Worm (Caenorhabditis elegans) whole organism, mixed stage, embryonic: Measurements from ENCODE around the gene C07D10.6.
A peak's percentile ranks its signal among the peaks of the same experiment; 100 is the strongest.

ENCODE experiments used
- bed-3 ChIP-seq: fragments of 200-800 bp; sonication (Bioruptor generic); optimal IDR thresholded peaks from 3 replicates; lab custom pipeline; 2018; ENCODE audit warnings: mild to moderate bottlenecking, missing genetic modification characterization, moderate library complexity, missing compliant biosample characterization
- blmp-1 ChIP-seq: fragments of 150-350 bp; optimal IDR thresholded peaks from 2 replicates; lab custom pipeline; 2014; ENCODE audit warnings: missing biosample characterization, missing genetic modification characterization
- ceh-39 ChIP-seq: fragments of 150-350 bp; optimal IDR thresholded peaks from 2 replicates; lab custom pipeline; 2014; ENCODE audit warnings: missing biosample characterization, missing genetic modification characterization
- ceh-43 ChIP-seq: fragments of 200-800 bp; sonication (Bioruptor generic); optimal IDR thresholded peaks from 2 replicates; lab custom pipeline; 2018; ENCODE audit warnings: mild to moderate bottlenecking, missing genetic modification characterization, moderate library complexity, missing compliant biosample characterization
- ceh-83 ChIP-seq: fragments of 200-800 bp; sonication (Bioruptor generic); optimal IDR thresholded peaks from 2 replicates; lab custom pipeline; 2018; ENCODE audit warnings: mild to moderate bottlenecking, missing genetic modification characterization, missing compliant biosample characterization
- ces-1 ChIP-seq: fragments of 150-350 bp; optimal IDR thresholded peaks from 2 replicates; lab custom pipeline; 2014; ENCODE audit warnings: missing biosample characterization, missing genetic modification reagents, missing genetic modification characterization
- cnd-1 ChIP-seq: fragments of 200-800 bp; sonication (Bioruptor generic); optimal IDR thresholded peaks from 2 replicates; lab custom pipeline; 2018; ENCODE audit warnings: mild to moderate bottlenecking, missing genetic modification characterization, missing compliant biosample characterization
- drap-1 ChIP-seq: fragments of 200-800 bp; sonication (Bioruptor generic); optimal IDR thresholded peaks from 3 replicates; lab custom pipeline; 2018; ENCODE audit warnings: mild to moderate bottlenecking, missing genetic modification characterization, missing compliant biosample characterization
- flh-1 ChIP-seq: fragments of 200-800 bp; sonication (Bioruptor generic); optimal IDR thresholded peaks from 2 replicates; lab custom pipeline; 2018; ENCODE audit warnings: mild to moderate bottlenecking, missing genetic modification characterization, moderate library complexity, missing compliant biosample characterization
- hlh-1 ChIP-seq: fragments of 150-350 bp; optimal IDR thresholded peaks from 2 replicates; lab custom pipeline; 2014; ENCODE audit warnings: missing biosample characterization, missing genetic modification reagents, missing genetic modification characterization
- lin-13 ChIP-seq: fragments of 150-350 bp; optimal IDR thresholded peaks from 2 replicates; lab custom pipeline; 2014; ENCODE audit warnings: missing biosample characterization, missing genetic modification characterization
- lin-32 ChIP-seq: fragments of 200-800 bp; sonication (Bioruptor generic); optimal IDR thresholded peaks from 2 replicates; lab custom pipeline; 2018; ENCODE audit warnings: mild to moderate bottlenecking, missing genetic modification characterization, missing compliant biosample characterization
- lsy-2 ChIP-seq: fragments of 150-350 bp; optimal IDR thresholded peaks from 2 replicates; lab custom pipeline; 2014; ENCODE audit warnings: missing biosample characterization, missing genetic modification characterization
- mab-5 ChIP-seq: fragments of 150-350 bp; optimal IDR thresholded peaks from 2 replicates; lab custom pipeline; 2014; ENCODE audit warnings: missing biosample characterization, missing genetic modification characterization
- mep-1 ChIP-seq: fragments of 150-350 bp; optimal IDR thresholded peaks from 2 replicates; lab custom pipeline; 2017; ENCODE audit warnings: missing biosample characterization, missing genetic modification reagents, missing genetic modification characterization, inconsistent platforms
- mls-2 ChIP-seq: sonication (generic microtip); optimal IDR thresholded peaks from 2 replicates; lab custom pipeline; 2016; ENCODE audit warnings: mild to moderate bottlenecking, missing genetic modification characterization, moderate library complexity, missing compliant biosample characterization
- nhr-12 ChIP-seq: fragments of 150-350 bp; optimal IDR thresholded peaks from 2 replicates; lab custom pipeline; 2014; ENCODE audit warnings: missing biosample characterization, missing genetic modification characterization
- nhr-2 ChIP-seq: fragments of 150-350 bp; optimal IDR thresholded peaks from 2 replicates; lab custom pipeline; 2014; ENCODE audit warnings: missing biosample characterization, missing genetic modification characterization
- nhr-237 ChIP-seq: fragments of 150-350 bp; optimal IDR thresholded peaks from 2 replicates; lab custom pipeline; 2014; ENCODE audit warnings: missing biosample characterization, missing genetic modification characterization
- nhr-28 ChIP-seq: fragments of 150-350 bp; optimal IDR thresholded peaks from 2 replicates; lab custom pipeline; 2014; ENCODE audit warnings: missing biosample characterization, missing genetic modification characterization
- nhr-76 ChIP-seq: sonication (generic microtip); optimal IDR thresholded peaks from 2 replicates; lab custom pipeline; 2017; ENCODE audit warnings: missing biosample characterization, missing genetic modification characterization
- pha-4 ChIP-seq: fragments of 150-350 bp; optimal IDR thresholded peaks from 2 replicates; lab custom pipeline; 2018; ENCODE audit warnings: missing biosample characterization, missing genetic modification reagents, missing genetic modification characterization
- sem-2 ChIP-seq: fragments of 200-800 bp; sonication (Bioruptor generic); optimal IDR thresholded peaks from 2 replicates; lab custom pipeline; 2018; ENCODE audit warnings: mild to moderate bottlenecking, missing genetic modification characterization, missing compliant biosample characterization
- snpc-4 ChIP-seq: fragments of 150-350 bp; optimal IDR thresholded peaks from 2 replicates; lab custom pipeline; 2014; ENCODE audit warnings: missing biosample characterization, missing genetic modification characterization
- sptf-1 ChIP-seq: sonication (generic microtip); optimal IDR thresholded peaks from 2 replicates; lab custom pipeline; 2017; ENCODE audit warnings: mild to moderate bottlenecking, missing genetic modification characterization, moderate library complexity, missing compliant biosample characterization
- tbx-8 ChIP-seq: fragments of 200-800 bp; sonication (Bioruptor generic); optimal IDR thresholded peaks from 2 replicates; lab custom pipeline; 2018; ENCODE audit warnings: mild to moderate bottlenecking, missing genetic modification characterization, moderate library complexity, missing compliant biosample characterization
- unc-39 ChIP-seq: fragments of 150-350 bp; optimal IDR thresholded peaks from 2 replicates; lab custom pipeline; 2014; ENCODE audit warnings: missing biosample characterization, missing genetic modification characterization
- zip-8 ChIP-seq: fragments of 150-350 bp; optimal IDR thresholded peaks from 2 replicates; lab custom pipeline; 2014; ENCODE audit warnings: missing biosample characterization, missing genetic modification characterization
- ztf-11 ChIP-seq: fragments of 150-350 bp; optimal IDR thresholded peaks from 2 replicates; lab custom pipeline; 2014; ENCODE audit warnings: missing biosample characterization, missing genetic modification characterization

The C07D10.6 gene

DNA sequence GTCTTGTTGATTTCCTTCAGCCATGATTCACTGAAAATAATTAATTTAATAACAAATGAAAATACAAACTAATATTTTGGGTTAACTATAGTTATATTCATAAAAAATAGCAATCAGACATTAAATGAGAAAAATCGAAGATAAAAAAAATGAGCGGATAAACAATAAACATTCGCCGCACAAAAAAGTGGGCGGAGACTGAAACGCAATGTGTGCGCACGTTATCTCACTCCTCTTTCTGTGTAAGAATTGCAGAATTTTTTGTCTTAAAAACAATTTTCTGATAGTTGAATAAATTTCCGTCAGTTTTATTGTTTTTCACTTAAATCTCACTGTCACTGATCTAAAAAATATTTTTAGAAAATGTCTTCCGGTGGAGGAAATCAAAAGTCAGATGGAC lies 5.0 kb upstream of the C07D10.6 start, which contains the start of the genes mtch-1 and rpb-4:
TSS of gene mtch-1 (minus strand) at position 24 of the 400 bp plus-strand sequence.
TSS of gene rpb-4 (plus strand) at position 353 of the 400 bp plus-strand sequence.
- peak; percentile 21 for TF ChIP-seq hlh-1
- peak; percentile 58 for TF ChIP-seq mep-1 (tag; lab: Kevin White, UChicago)
- TF ChIP-seq lsy-2 (tag; lab: Kevin White, UChicago): peak; percentile 29
- peak; percentile 3 for TF ChIP-seq ces-1 (GFP tag; lab: Kevin White, UChicago)
- no peak for TF ChIP-seq mls-2

DNA sequence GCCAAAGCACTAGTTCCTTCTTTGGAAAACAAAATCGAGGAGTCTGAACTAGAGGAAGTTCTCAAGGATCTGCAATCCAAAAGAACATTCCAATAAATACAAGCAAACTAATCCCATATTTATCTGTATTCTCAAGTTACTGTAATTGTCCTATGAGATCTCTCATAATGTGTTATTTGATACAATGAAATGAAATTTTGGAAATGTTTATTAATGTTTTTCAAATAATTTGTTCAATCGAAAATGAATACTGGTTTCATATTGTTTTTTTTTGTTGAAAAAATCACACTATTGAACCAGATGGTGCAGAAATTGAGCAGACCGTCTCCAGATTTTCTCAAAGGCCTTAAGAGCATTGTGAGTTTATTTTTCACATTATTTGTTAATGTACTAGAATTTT lies 4.1 kb upstream of the C07D10.6 start, which contains the start of gene F43E2.1:
TSS of gene F43E2.1 (plus strand) at position 301 of the 400 bp plus-strand sequence.
- no peak for TF ChIP-seq lin-13 (tag; lab: Kevin White, UChicago)
- TF ChIP-seq ztf-11: no peak
- TF ChIP-seq ces-1 (GFP tag; lab: Kevin White, UChicago): no peak
- no peak for TF ChIP-seq cnd-1 (tag; lab: Kevin White, UChicago)
- no peak for TF ChIP-seq pha-4 (tag; lab: Kevin White, UChicago)
- TF ChIP-seq lsy-2 (tag; lab: Kevin White, UChicago): no peak
- TF ChIP-seq sptf-1 (tag; lab: Kevin White, UChicago): no peak
- TF ChIP-seq hlh-1: no peak
- TF ChIP-seq mep-1 (tag; lab: Kevin White, UChicago): no peak
- no peak for TF ChIP-seq drap-1 (GFP tag; lab: Kevin White, UChicago)

DNA sequence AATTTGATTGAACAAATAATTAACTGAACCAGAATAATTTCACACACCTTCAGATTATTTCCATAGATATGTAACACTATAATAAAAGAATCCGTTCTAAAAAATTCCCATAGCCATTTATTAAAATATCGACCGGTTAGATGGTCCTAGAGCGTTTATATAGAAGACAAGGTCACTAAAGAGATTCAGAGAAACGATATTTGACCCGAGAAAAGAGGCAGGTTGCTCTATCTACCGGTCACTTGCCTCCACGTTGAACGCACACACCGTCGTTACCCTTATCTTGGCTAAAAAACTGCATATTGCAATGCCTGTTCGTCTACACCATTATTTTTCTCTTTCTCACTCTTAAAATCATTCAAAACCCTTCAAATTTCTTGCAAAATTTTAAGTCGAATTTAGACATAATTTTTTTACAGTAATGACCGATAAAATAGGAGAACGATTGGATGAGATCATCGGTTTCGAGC lies 2.1 kb downstream of the C07D10.6 start, which contains the start of gene C07D10.5:
TSS of gene C07D10.5 (plus strand) at position 420 of the 470 bp plus-strand sequence.
- no peak for TF ChIP-seq ztf-11
- peak; percentile 90 for TF ChIP-seq nhr-2 (tag; lab: Kevin White, UChicago)
- TF ChIP-seq ceh-39 (tag; lab: Kevin White, UChicago): peak; percentile 25

DNA sequence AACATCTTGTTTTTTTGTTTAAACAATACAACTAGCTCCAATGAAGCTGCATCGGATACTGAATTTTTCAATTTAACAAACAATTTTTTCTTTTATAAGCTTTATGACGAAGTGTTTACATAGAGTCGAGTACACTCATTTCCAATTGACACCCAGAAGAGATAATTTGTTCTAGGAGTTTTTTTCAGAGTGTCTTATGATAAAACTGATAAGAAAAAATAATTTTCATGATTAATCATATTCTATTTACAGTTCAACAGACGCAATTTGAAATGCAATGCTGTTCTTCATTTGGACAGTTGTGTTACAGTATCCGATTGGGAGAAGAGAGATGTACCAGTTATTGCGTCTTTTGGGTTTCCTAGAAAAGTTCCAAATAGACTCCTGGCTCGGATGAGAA lies 2.8 kb downstream of the C07D10.6 start:
- TF ChIP-seq nhr-237 (tag; lab: Kevin White, UChicago): no peak
- TF ChIP-seq mep-1 (tag; lab: Kevin White, UChicago): no peak
- TF ChIP-seq sem-2 (GFP tag; lab: Kevin White, UChicago): no peak
- no peak for TF ChIP-seq lin-32
- TF ChIP-seq nhr-12 (tag; lab: Kevin White, UChicago): no peak
- TF ChIP-seq lin-13 (tag; lab: Kevin White, UChicago): no peak
- TF ChIP-seq unc-39 (tag; lab: Kevin White, UChicago): no peak
- no peak for TF ChIP-seq cnd-1 (tag; lab: Kevin White, UChicago)
- no peak for TF ChIP-seq zip-8
- TF ChIP-seq tbx-8 (GFP tag; lab: Kevin White, UChicago): no peak

DNA sequence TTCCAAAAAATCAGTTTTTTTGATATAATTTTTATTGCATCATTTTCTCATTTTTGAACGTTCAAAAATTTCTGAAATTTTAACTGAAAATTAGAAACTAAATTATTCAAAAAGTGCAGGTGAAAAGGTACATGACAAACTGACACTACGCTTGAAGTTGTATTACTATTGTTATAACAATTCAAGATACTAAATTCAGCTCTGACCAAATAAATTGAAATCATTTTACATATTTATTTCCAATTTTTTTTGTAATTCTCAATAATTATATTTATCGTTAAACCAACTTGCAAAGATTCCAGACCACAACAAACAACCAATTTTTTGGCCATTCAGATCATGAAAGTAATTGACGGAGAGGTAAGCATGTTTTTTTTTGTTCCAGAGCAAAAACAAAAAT lies 6.3 kb downstream of the C07D10.6 start, which contains the start of gene sre-3:
TSS of gene sre-3 (plus strand) at position 301 of the 400 bp plus-strand sequence.
- TF ChIP-seq sptf-1 (tag; lab: Kevin White, UChicago): no peak
- no peak for TF ChIP-seq nhr-12 (tag; lab: Kevin White, UChicago)
- no peak for TF ChIP-seq hlh-1
- TF ChIP-seq ceh-83 (GFP tag; lab: Kevin White, UChicago): no peak
- no peak for TF ChIP-seq pha-4 (tag; lab: Kevin White, UChicago)
- TF ChIP-seq nhr-28 (tag; lab: Kevin White, UChicago): no peak
- TF ChIP-seq nhr-76 (tag; lab: Kevin White, UChicago): no peak
- TF ChIP-seq mab-5 (tag; lab: Kevin White, UChicago): no peak
- no peak for TF ChIP-seq mls-2
- no peak for TF ChIP-seq cnd-1 (tag; lab: Kevin White, UChicago)
- TF ChIP-seq tbx-8 (GFP tag; lab: Kevin White, UChicago): no peak
- no peak for TF ChIP-seq ceh-43 (GFP tag; lab: Kevin White, UChicago)
- no peak for TF ChIP-seq unc-39 (tag; lab: Kevin White, UChicago)
- no peak for TF ChIP-seq sem-2 (GFP tag; lab: Kevin White, UChicago)

DNA sequence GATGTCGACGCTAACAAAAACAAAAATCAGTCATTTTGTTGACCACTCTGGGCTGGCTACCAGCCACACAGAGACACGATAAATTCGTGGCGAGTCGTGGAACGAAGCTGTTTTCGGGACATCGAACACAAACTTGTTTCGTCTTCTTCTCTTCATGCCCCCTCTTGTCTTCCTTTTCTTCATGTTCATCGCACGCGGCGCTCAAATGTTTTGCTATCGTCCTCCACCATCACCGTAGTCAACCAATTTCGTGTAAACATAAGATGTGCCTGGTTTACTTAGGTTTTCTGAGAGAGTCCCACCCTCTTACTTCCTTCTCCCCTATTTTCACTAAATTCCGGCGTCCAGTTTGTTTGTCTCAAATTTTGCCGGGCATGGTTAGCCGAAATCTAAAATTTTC lies 11.2 kb downstream of the C07D10.6 start:
- TF ChIP-seq nhr-28 (tag; lab: Kevin White, UChicago) (no peak), bed-3 (GFP tag; lab: Kevin White, UChicago) (no peak), snpc-4 (tag; lab: Kevin White, UChicago) (no peak), mep-1 (tag; lab: Kevin White, UChicago) (no peak), pha-4 (tag; lab: Kevin White, UChicago) (no peak), tbx-8 (GFP tag; lab: Kevin White, UChicago) (no peak), sem-2 (GFP tag; lab: Kevin White, UChicago) (no peak), flh-1 (no peak), blmp-1 (tag; lab: Kevin White, UChicago) (no peak), zip-8 (no peak), nhr-76 (tag; lab: Kevin White, UChicago) (no peak)
